Fruit fly (Drosophila melanogaster) whole organism, wandering third instar larva: ENCODE measurements around the gene tay.
A peak's percentile ranks its signal among the peaks of the same experiment; 100 is the strongest.

Experiments used
- Abd-B ChIP-seq: fragments of >200 bp; optimal IDR thresholded peaks from 2 replicates; lab custom pipeline; 2017; ENCODE audit warnings: missing biosample characterization, missing genetic modification characterization
- CG32264 ChIP-seq: fragments of 200-800 bp; sonication (Bioruptor generic); optimal IDR thresholded peaks from 2 replicates; lab custom pipeline; 2016; ENCODE audit warnings: missing biosample characterization, missing genetic modification characterization
- CG9705 ChIP-seq: fragments of 200-800 bp; sonication (Bioruptor generic); optimal IDR thresholded peaks from 2 replicates; lab custom pipeline; 2018; ENCODE audit warnings: missing biosample characterization, mild to moderate bottlenecking, missing genetic modification characterization
- CrebA ChIP-seq: fragments of 200-800 bp; sonication (Bioruptor generic); optimal IDR thresholded peaks from 2 replicates; lab custom pipeline; 2016; ENCODE audit warnings: missing biosample characterization, mild to moderate bottlenecking, missing genetic modification characterization, borderline replicate concordance
- Dfd ChIP-seq: fragments of >200 bp; optimal IDR thresholded peaks from 2 replicates; lab custom pipeline; 2017; ENCODE audit warnings: missing biosample characterization, missing genetic modification characterization
- Dif ChIP-seq: fragments of 200-275, 200-300 bp; sonication (Bioruptor generic); optimal IDR thresholded peaks from 2 replicates; lab custom pipeline; 2018; ENCODE audit warnings: missing biosample characterization, missing genetic modification characterization; ENCODE audit not compliant: partially characterized antibody
- GATAd ChIP-seq: sonication (Bioruptor generic); optimal IDR thresholded peaks from 2 replicates; lab custom pipeline; 2016; ENCODE audit warnings: missing biosample characterization, missing genetic modification characterization
- HLH106 ChIP-seq: fragments of 200-800 bp; optimal IDR thresholded peaks from 3 replicates; lab custom pipeline; 2019; ENCODE audit warnings: missing biosample characterization, mild to moderate bottlenecking, missing genetic modification characterization, moderate library complexity
- Hnf4 ChIP-seq: fragments of 200-800 bp; sonication (Bioruptor generic); optimal IDR thresholded peaks from 2 replicates; lab custom pipeline; 2016; ENCODE audit warnings: missing biosample characterization, mild to moderate bottlenecking, missing genetic modification characterization
- Hr78 ChIP-seq: fragments of >200 bp; optimal IDR thresholded peaks from 2 replicates; lab custom pipeline; 2017; ENCODE audit warnings: missing biosample characterization, missing genetic modification characterization
- Hr83 ChIP-seq: fragments of 200-300 bp; sonication (Bioruptor generic); optimal IDR thresholded peaks from 2 replicates; lab custom pipeline; 2016; ENCODE audit warnings: missing biosample characterization, mild to moderate bottlenecking, missing genetic modification characterization, moderate library complexity; ENCODE audit not compliant: poor library complexity, severe bottlenecking
- Jra ChIP-seq: sonication (Bioruptor generic); optimal IDR thresholded peaks from 2 replicates; lab custom pipeline; 2016; ENCODE audit warnings: missing biosample characterization, missing genetic modification characterization
- N ChIP-seq: fragments of >200 bp; optimal IDR thresholded peaks from 2 replicates; lab custom pipeline; 2018; ENCODE audit warnings: missing biosample characterization, missing external identifiers, missing genetic modification characterization
- OdsH ChIP-seq: fragments of 200-800 bp; sonication (Bioruptor generic); optimal IDR thresholded peaks from 2 replicates; lab custom pipeline; 2016; ENCODE audit warnings: missing biosample characterization, mild to moderate bottlenecking, missing genetic modification characterization
- Rel ChIP-seq, 2 experiments: fragments of 200-800 bp; sonication (Bioruptor generic) in 1 of 2; optimal IDR thresholded peaks; 2 replicates in 1 of 2; 3 replicates in 1 of 2; lab custom pipeline; 2016 to 2019; ENCODE audit warnings: mild to moderate bottlenecking in 2 of 2, missing biosample characterization in 2 of 2, missing genetic modification characterization in 2 of 2, moderate library complexity in 1 of 2
- Sp1 ChIP-seq: fragments of 200-800 bp; sonication (Bioruptor generic); optimal IDR thresholded peaks from 3 replicates; lab custom pipeline; 2019; ENCODE audit warnings: missing biosample characterization, mild to moderate bottlenecking, missing genetic modification characterization, moderate library complexity
- Vsx2 ChIP-seq: fragments of 200-300, 225-300 bp; sonication (Bioruptor generic); optimal IDR thresholded peaks from 2 replicates; lab custom pipeline; 2018; ENCODE audit warnings: missing biosample characterization, missing genetic modification characterization; ENCODE audit not compliant: partially characterized antibody
- br ChIP-seq: fragments of 200-800 bp; sonication (Bioruptor generic); optimal IDR thresholded peaks from 2 replicates; lab custom pipeline; 2016; ENCODE audit warnings: missing biosample characterization, missing genetic modification characterization
- brk ChIP-seq: fragments of 200-800 bp; sonication (Bioruptor generic); optimal IDR thresholded peaks from 2 replicates; lab custom pipeline; 2016; ENCODE audit warnings: missing biosample characterization, mild to moderate bottlenecking, missing genetic modification characterization
- dl ChIP-seq, 2 experiments: fragments of 175-275, 200-275 bp in 1 of 2; fragments of 200-275 bp in 1 of 2; sonication (Bioruptor generic); optimal IDR thresholded peaks; lab custom pipeline; 2018; ENCODE audit warnings: mild to moderate bottlenecking in 2 of 2, missing biosample characterization in 2 of 2, missing genetic modification characterization in 2 of 2, moderate library complexity in 2 of 2; ENCODE audit not compliant: partially characterized antibody in 2 of 2, insufficient read depth in 1 of 2
- dmrt93B ChIP-seq: fragments of 200-800 bp; sonication (Bioruptor generic); optimal IDR thresholded peaks from 2 replicates; lab custom pipeline; 2018; ENCODE audit warnings: missing biosample characterization, mild to moderate bottlenecking, missing genetic modification characterization
- dsf ChIP-seq: sonication (Bioruptor generic); optimal IDR thresholded peaks from 2 replicates; lab custom pipeline; 2016; ENCODE audit warnings: missing biosample characterization, missing genetic modification characterization, borderline replicate concordance
- foxo ChIP-seq, 2 experiments: fragments of 200-800 bp; sonication (Bioruptor generic); optimal IDR thresholded peaks; 2 replicates in 1 of 2; 3 replicates in 1 of 2; lab custom pipeline; 2016 to 2017; ENCODE audit warnings: missing biosample characterization in 2 of 2, missing genetic modification characterization in 2 of 2
- fru ChIP-seq: fragments of 200-800 bp; sonication (Bioruptor generic); optimal IDR thresholded peaks from 3 replicates; lab custom pipeline; 2016; ENCODE audit warnings: missing biosample characterization, mild to moderate bottlenecking, missing genetic modification characterization
- h ChIP-seq: fragments of 200-800 bp; sonication (Bioruptor generic); optimal IDR thresholded peaks from 3 replicates; lab custom pipeline; 2016; ENCODE audit warnings: missing biosample characterization, mild to moderate bottlenecking, missing genetic modification characterization
- jim ChIP-seq: fragments of 175-275, 200-325 bp; sonication (Bioruptor generic); optimal IDR thresholded peaks from 2 replicates; lab custom pipeline; 2016; ENCODE audit warnings: missing biosample characterization, mild to moderate bottlenecking, missing genetic modification characterization
- lola ChIP-seq: fragments of >200 bp; optimal IDR thresholded peaks from 2 replicates; lab custom pipeline; 2017; ENCODE audit warnings: missing biosample characterization, missing genetic modification characterization
- pan ChIP-seq: fragments of >200 bp; optimal IDR thresholded peaks from 2 replicates; lab custom pipeline; 2017
- psq ChIP-seq: fragments of 200-800 bp; sonication (Bioruptor generic); optimal IDR thresholded peaks from 3 replicates; lab custom pipeline; 2017; ENCODE audit warnings: missing biosample characterization, mild to moderate bottlenecking, missing genetic modification characterization, moderate library complexity
- rgr ChIP-seq: fragments of 200-800 bp; sonication (Bioruptor generic); optimal IDR thresholded peaks from 3 replicates; lab custom pipeline; 2016; ENCODE audit warnings: missing biosample characterization, mild to moderate bottlenecking, missing genetic modification characterization
- sage ChIP-seq: fragments of 200-800 bp; sonication (Bioruptor generic); optimal IDR thresholded peaks from 2 replicates; lab custom pipeline; 2016; ENCODE audit warnings: missing biosample characterization, mild to moderate bottlenecking, missing genetic modification characterization
- sv ChIP-seq: fragments of 200-800 bp; sonication (Bioruptor generic); optimal IDR thresholded peaks from 3 replicates; lab custom pipeline; 2016; ENCODE audit warnings: missing biosample characterization, missing genetic modification characterization
- tai ChIP-seq: sonication (Bioruptor generic); optimal IDR thresholded peaks from 2 replicates; lab custom pipeline; 2016; ENCODE audit warnings: missing biosample characterization, missing genetic modification characterization
- usp ChIP-seq: fragments of >200 bp; optimal IDR thresholded peaks from 2 replicates; lab custom pipeline; 2017; ENCODE audit warnings: missing biosample characterization, missing genetic modification characterization
- woc ChIP-seq: sonication (Bioruptor generic); optimal IDR thresholded peaks from 2 replicates; lab custom pipeline; 2016; ENCODE audit warnings: missing biosample characterization, mild to moderate bottlenecking, missing genetic modification characterization

The tay gene

dm6 chrX:15841346-15841745, 45.8 kb downstream of the tay start:
- TF ChIP-seq CG32264 (GFP tag; lab: Kevin White, UChicago) = no peak
- no peak for TF ChIP-seq h (GFP tag; lab: Kevin White, UChicago)
- no peak for TF ChIP-seq CG9705 (GFP tag; lab: Kevin White, UChicago)
- no peak for TF ChIP-seq foxo (GFP tag; optimal IDR thresholded peaks at IDR 0.05; lab: Kevin White, UChicago)
- no peak for TF ChIP-seq Dif
- no peak for TF ChIP-seq Dfd (GFP tag; lab: Kevin White, UChicago)
- no peak for TF ChIP-seq lola (GFP tag; lab: Kevin White, UChicago)

DNA sequence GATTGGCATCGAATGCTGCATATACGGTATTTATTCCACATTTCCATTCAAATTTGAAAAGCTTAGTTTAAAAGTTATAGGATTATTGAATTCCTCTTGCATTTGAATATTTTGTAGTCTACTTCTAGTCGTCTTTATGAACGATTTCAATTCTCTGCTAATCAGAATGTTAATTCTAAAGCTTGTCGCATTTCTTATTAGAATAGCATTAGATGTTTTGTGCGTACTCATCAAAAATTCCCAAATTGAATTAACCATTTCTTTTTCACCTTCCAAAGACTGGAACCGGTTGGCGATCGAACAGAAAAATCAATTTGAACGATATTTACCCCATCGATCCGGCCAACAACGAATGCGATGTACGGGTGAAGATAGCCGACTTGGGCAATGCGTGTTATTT, 47.1 kb downstream of the tay start:
- TF ChIP-seq Sp1 (GFP tag; lab: Kevin White, UChicago) (no peak), Dfd (GFP tag; lab: Kevin White, UChicago) (no peak), OdsH (no peak), HLH106 (tag; lab: Kevin White, UChicago) (no peak), Dif (no peak), CG32264 (GFP tag; lab: Kevin White, UChicago) (no peak), GATAd (GFP tag; lab: Kevin White, UChicago) (no peak)

DNA sequence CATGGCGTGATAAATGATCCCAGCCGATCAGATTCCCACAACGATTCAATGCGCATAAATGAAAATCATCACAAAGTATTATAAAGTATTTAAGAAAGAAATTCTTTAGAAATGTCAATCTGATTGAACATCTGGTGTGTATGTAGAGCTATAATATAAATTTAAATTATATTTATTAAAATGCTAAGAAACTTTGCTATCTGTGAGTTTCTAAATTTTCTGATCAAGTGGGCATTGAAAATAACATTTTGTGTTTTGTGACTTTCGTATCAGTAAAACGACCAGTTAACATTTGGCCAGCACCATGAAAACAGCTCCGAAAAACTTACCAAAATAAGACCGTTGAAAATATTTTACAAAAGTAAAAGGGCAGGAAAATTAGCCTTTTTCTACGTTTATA, 49.6 kb downstream of the tay start, which contains the start of gene CG8565:
Gene CG8565, plus strand, starts transcription at position 301 of the 400 bp plus-strand sequence.
- TF ChIP-seq jim (GFP tag; lab: Kevin White, UChicago) (no peak), foxo (GFP tag; optimal IDR thresholded peaks at IDR 0.05; lab: Kevin White, UChicago) (no peak), usp (no peak), Dfd (GFP tag; lab: Kevin White, UChicago) (no peak), pan (no peak), Sp1 (GFP tag; lab: Kevin White, UChicago) (no peak), CG9705 (GFP tag; lab: Kevin White, UChicago) (no peak), dsf (GFP tag; lab: Kevin White, UChicago) (no peak), psq (GFP tag; lab: Kevin White, UChicago) (no peak), GATAd (GFP tag; lab: Kevin White, UChicago) (no peak), CrebA (GFP tag; lab: Kevin White, UChicago) (no peak), OdsH (no peak)
- TF ChIP-seq, all 38 proteins: peak for 0

- TF ChIP-seq psq (GFP tag; lab: Kevin White, UChicago) = no peak
- TF ChIP-seq woc = peak; percentile 49
- TF ChIP-seq Hr83 = peak; percentile 21
- no peak for TF ChIP-seq fru (GFP tag; lab: Kevin White, UChicago)
- TF ChIP-seq rgr (GFP tag; lab: Kevin White, UChicago) = peak; percentile 36
- TF ChIP-seq Abd-B (GFP tag; lab: Kevin White, UChicago) = no peak
- peak; percentile 9 for TF ChIP-seq h (GFP tag; lab: Kevin White, UChicago)
- TF ChIP-seq dmrt93B (GFP tag; lab: Kevin White, UChicago) = no peak
- peak; percentile 72 for TF ChIP-seq tai (GFP tag; lab: Kevin White, UChicago)
- no peak for TF ChIP-seq dl (GFP tag; optimal IDR thresholded peaks at IDR 0.05; lab: Kevin White, UChicago; ENCODE audit: insufficient read depth in 1 of 2, partially characterized antibody in 2 of 2)
- no peak for TF ChIP-seq Rel (GFP tag; optimal IDR thresholded peaks at IDR 0.05; lab: Kevin White, UChicago)
- TF ChIP-seq Rel (tag; optimal IDR thresholded peaks at IDR 0.05; lab: Kevin White, UChicago) = no peak
- no peak for TF ChIP-seq lola (GFP tag; lab: Kevin White, UChicago)
- TF ChIP-seq jim (GFP tag; lab: Kevin White, UChicago) = peak; percentile 20
- peak; percentile 55 for TF ChIP-seq Hnf4 (GFP tag; lab: Kevin White, UChicago)
- no peak for TF ChIP-seq usp
- TF ChIP-seq brk (GFP tag; lab: Kevin White, UChicago) = peak; percentile 50
- TF ChIP-seq foxo (GFP tag; optimal IDR thresholded peaks at IDR 0.05; lab: Kevin White, UChicago) = peak in 1 of 2 experiments; percentile 16
Measured at dm6 chrX:15835393-15835792, 51.7 kb downstream of the tay start, which contains the start of gene Chc. Gene Chc, minus strand, starts transcription at chrX:15835490.

dm6 chrX:15834594-15835236, 52.4 kb downstream of the tay start:
- TF ChIP-seq Hr83 (peak; percentile 5), CG9705 (GFP tag; lab: Kevin White, UChicago) (no peak), GATAd (GFP tag; lab: Kevin White, UChicago) (no peak), dl (GFP tag; optimal IDR thresholded peaks at IDR 0.05; lab: Kevin White, UChicago; ENCODE audit: insufficient read depth in 1 of 2, partially characterized antibody in 2 of 2) (peak; percentile 49 to 85), lola (GFP tag; lab: Kevin White, UChicago) (no peak), N (GFP tag; lab: Kevin White, UChicago) (peak; percentile 26), sage (GFP tag; lab: Kevin White, UChicago) (no peak), Rel (GFP tag; optimal IDR thresholded peaks at IDR 0.05; lab: Kevin White, UChicago) (no peak), Rel (tag; optimal IDR thresholded peaks at IDR 0.05; lab: Kevin White, UChicago) (peak; percentile 95), woc (peak; percentile 47), foxo (GFP tag; optimal IDR thresholded peaks at IDR 0.05; lab: Kevin White, UChicago) (peak in 1 of 2 experiments; percentile 3), OdsH (no peak), jim (GFP tag; lab: Kevin White, UChicago) (no peak), Dif (peak; percentile 86), dsf (GFP tag; lab: Kevin White, UChicago) (no peak), usp (no peak), fru (GFP tag; lab: Kevin White, UChicago) (no peak), brk (GFP tag; lab: Kevin White, UChicago) (peak; percentile 46), h (GFP tag; lab: Kevin White, UChicago) (peak; percentile 8), Jra (GFP tag; lab: Kevin White, UChicago) (peak; percentile 27), sv (GFP tag; lab: Kevin White, UChicago) (no peak), Vsx2 (GFP tag; lab: Kevin White, UChicago) (peak; percentile 63), Hr78 (GFP tag; lab: Kevin White, UChicago) (no peak), br (GFP tag; lab: Kevin White, UChicago) (no peak), CG32264 (GFP tag; lab: Kevin White, UChicago) (no peak)
